Worm (Caenorhabditis elegans): ENCODE results near the gene F02E11.4.

DNA sequence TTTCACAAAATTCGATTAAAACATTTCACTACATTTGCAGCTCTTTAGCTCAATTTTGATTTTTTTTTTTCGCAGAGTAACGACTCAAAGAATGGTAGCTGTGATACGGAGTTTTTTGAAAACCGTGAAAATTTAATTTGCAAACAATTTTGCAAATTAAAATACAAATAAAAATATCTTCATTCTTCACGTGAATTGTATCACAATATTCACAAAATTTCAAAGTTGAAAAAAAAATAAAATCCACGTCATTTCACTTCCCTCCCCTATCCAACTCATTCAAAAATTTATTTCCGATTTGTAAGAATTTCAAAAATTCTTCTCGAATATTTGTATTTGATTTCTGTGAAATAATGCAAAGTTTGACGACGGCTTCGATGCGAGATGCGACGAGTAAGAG, 1.0 kb upstream of the F02E11.4 start, which contains the start of gene wht-4:
- TF ChIP-seq Y79H2A.3 (GFP tag; conservative IDR thresholded peaks at IDR 0.05) = no peak
- TF ChIP-seq F57C9.4 (tag; optimal IDR thresholded peaks at IDR 0.05) = no peak
- no peak for TF ChIP-seq hmg-1.2 (GFP tag; IDR thresholded peaks at IDR 0.05)
- no peak for TF ChIP-seq fkh-3 (tag; optimal IDR thresholded peaks at IDR 0.05)
- no peak for TF ChIP-seq unc-130 (GFP tag; optimal IDR thresholded peaks at IDR 0.05)
- no peak for TF ChIP-seq ceh-27 (GFP tag; optimal IDR thresholded peaks at IDR 0.05)
- no peak for TF ChIP-seq pha-4 (tag; optimal IDR thresholded peaks at IDR 0.05)
- no peak for TF ChIP-seq dpff-1 (tag; optimal IDR thresholded peaks at IDR 0.05)
- TF ChIP-seq unc-62 (GFP tag; optimal IDR thresholded peaks at IDR 0.05) = no peak
- TF ChIP-seq mes-4 (tag; optimal IDR thresholded peaks at IDR 0.05) = no peak
- TF ChIP-seq chd-7 (tag; optimal IDR thresholded peaks at IDR 0.05) = no peak
- no peak for TF ChIP-seq mcd-1 (GFP tag; IDR thresholded peaks at IDR 0.05)

All from whole organism, young adult.